Fruit fly (Drosophila melanogaster) whole organism, embryonic: ENCODE measurements around the gene CG9150.

Experiments used
- ATbp ChIP-seq: fragments of 200-800 bp; sonication (Bioruptor generic); optimal IDR thresholded peaks from 2 replicates; lab custom pipeline; 2017; ENCODE audit warnings: missing biosample characterization, mild to moderate bottlenecking, missing genetic modification characterization, missing genetic modification reagents
- Adf1 ChIP-seq: fragments of 200-800 bp; sonication (Bioruptor generic); IDR thresholded peaks from 2 replicates; pipeline ENCODE4 v1.3.6; 2022; ENCODE audit warnings: missing biosample characterization, missing genetic modification characterization
- Aef1 ChIP-seq: fragments of 200-800 bp; sonication (Bioruptor generic); IDR thresholded peaks from 3 replicates; pipeline ENCODE4 v1.3.6; 2022; ENCODE audit warnings: missing biosample characterization, missing genetic modification characterization
- Bgb ChIP-seq: fragments of 200-800 bp; sonication (Bioruptor generic); IDR thresholded peaks from 2 replicates; pipeline ENCODE4 v1.3.6; 2022; ENCODE audit warnings: missing biosample characterization, missing genetic modification characterization; ENCODE audit not compliant: partially characterized antibody
- CG10267 ChIP-seq: fragments of 200-800 bp; sonication (Bioruptor generic); optimal IDR thresholded peaks from 2 replicates; lab custom pipeline; 2018; ENCODE audit warnings: missing biosample characterization, mild to moderate bottlenecking, missing genetic modification characterization, moderate library complexity
- CG11456 ChIP-seq: fragments of 200-800 bp; sonication (Bioruptor generic); IDR thresholded peaks from 3 replicates; pipeline ENCODE4 v1.3.6; 2022; ENCODE audit warnings: missing biosample characterization, missing genetic modification characterization
- CG12942 ChIP-seq: fragments of 200-800 bp; sonication (Bioruptor generic); optimal IDR thresholded peaks from 3 replicates; lab custom pipeline; 2016; ENCODE audit warnings: missing biosample characterization, missing genetic modification characterization
- CG13624 ChIP-seq: fragments of 200-800 bp; sonication (Bioruptor generic); optimal IDR thresholded peaks from 2 replicates; lab custom pipeline; 2016; ENCODE audit warnings: missing biosample characterization, missing genetic modification characterization
- CG14050 ChIP-seq: fragments of 200-800 bp; sonication (Bioruptor generic); IDR thresholded peaks from 3 replicates; pipeline ENCODE4 v1.3.6; 2022; ENCODE audit warnings: missing biosample characterization, missing genetic modification characterization
- CG14441 ChIP-seq: fragments of 200-800 bp; sonication (Bioruptor generic); IDR thresholded peaks from 2 replicates; pipeline ENCODE4 v1.3.6; 2022; ENCODE audit warnings: missing biosample characterization, missing genetic modification characterization
- CG2889 ChIP-seq: fragments of 200-800 bp; sonication (Bioruptor generic); IDR thresholded peaks from 3 replicates; pipeline ENCODE4 v1.3.6; 2022; ENCODE audit warnings: missing biosample characterization, missing genetic modification characterization
- CG3065 ChIP-seq: fragments of 200-800 bp; sonication (Bioruptor generic); optimal IDR thresholded peaks from 2 replicates; lab custom pipeline; 2016; ENCODE audit warnings: missing biosample characterization, missing genetic modification characterization
- CG32532 ChIP-seq: fragments of 200-800 bp; sonication (Bioruptor generic); IDR thresholded peaks from 2 replicates; pipeline ENCODE4 v1.3.6; 2022; ENCODE audit warnings: missing biosample characterization, missing genetic modification characterization
- CG3281 ChIP-seq: fragments of 200-800 bp; sonication (Bioruptor generic); optimal IDR thresholded peaks from 3 replicates; lab custom pipeline; 2017; ENCODE audit warnings: missing biosample characterization, mild to moderate bottlenecking, missing genetic modification characterization
- CG33557 ChIP-seq: fragments of 200-800 bp; sonication (Bioruptor generic); optimal IDR thresholded peaks from 2 replicates; lab custom pipeline; 2019; ENCODE audit warnings: missing biosample characterization, mild to moderate bottlenecking, missing genetic modification characterization, moderate library complexity
- CG34224 ChIP-seq: fragments of 200-800 bp; sonication (Bioruptor generic); IDR thresholded peaks from 3 replicates; pipeline ENCODE4 v1.3.6; 2022; ENCODE audit warnings: missing biosample characterization, missing genetic modification characterization; ENCODE audit not compliant: partially characterized antibody
- CG4328 ChIP-seq: fragments of 200-800 bp; sonication (Bioruptor generic); optimal IDR thresholded peaks from 3 replicates; lab custom pipeline; 2017; ENCODE audit warnings: missing biosample characterization, missing genetic modification reagents, missing genetic modification characterization
- CG4404 ChIP-seq: fragments of 200-800 bp; sonication (Bioruptor generic); IDR thresholded peaks from 2 replicates; pipeline ENCODE4 v1.3.6; 2022; ENCODE audit warnings: missing biosample characterization, missing genetic modification characterization
- CG7928 ChIP-seq: fragments of 200-800 bp; sonication (Bioruptor generic); optimal IDR thresholded peaks from 2 replicates; lab custom pipeline; 2017; ENCODE audit warnings: missing biosample characterization, mild to moderate bottlenecking, missing genetic modification characterization
- CG8388 ChIP-seq: fragments of 200-800 bp; sonication (Bioruptor generic); optimal IDR thresholded peaks from 2 replicates; lab custom pipeline; 2019; ENCODE audit warnings: missing biosample characterization, mild to moderate bottlenecking, missing genetic modification characterization, moderate library complexity
- CG9932 ChIP-seq: fragments of 200-800 bp; sonication (Bioruptor generic); IDR thresholded peaks from 2 replicates; pipeline ENCODE4 v1.3.6; 2022; ENCODE audit warnings: missing biosample characterization, missing genetic modification characterization
- Dbx ChIP-seq: fragments of 200-800 bp; sonication (Bioruptor generic); IDR thresholded peaks from 3 replicates; pipeline ENCODE4 v1.3.6; 2022; ENCODE audit warnings: missing biosample characterization, missing genetic modification characterization
- Dip3 ChIP-seq: fragments of 200-800 bp; sonication (Bioruptor generic); optimal IDR thresholded peaks from 3 replicates; lab custom pipeline; 2016; ENCODE audit warnings: missing biosample characterization, missing genetic modification characterization
- Dp ChIP-seq: fragments of 200-800 bp; sonication (Bioruptor generic); optimal IDR thresholded peaks from 2 replicates; lab custom pipeline; 2018; ENCODE audit warnings: missing biosample characterization, mild to moderate bottlenecking, missing genetic modification characterization, moderate library complexity
- ERR ChIP-seq: fragments of 200-800 bp; sonication (Bioruptor generic); optimal IDR thresholded peaks from 2 replicates; lab custom pipeline; 2016; ENCODE audit warnings: missing biosample characterization, missing genetic modification characterization
- Fer3 ChIP-seq: fragments of 200-800 bp; sonication (Bioruptor generic); optimal IDR thresholded peaks from 2 replicates; lab custom pipeline; 2018; ENCODE audit warnings: missing biosample characterization, mild to moderate bottlenecking, missing genetic modification characterization, moderate library complexity
- HHEX ChIP-seq: fragments of 200-800 bp; sonication (Bioruptor generic); optimal IDR thresholded peaks from 3 replicates; lab custom pipeline; 2017; ENCODE audit warnings: missing biosample characterization, mild to moderate bottlenecking, missing genetic modification characterization, missing genetic modification reagents
- HmgZ ChIP-seq: fragments of 200-800 bp; sonication (Bioruptor generic); optimal IDR thresholded peaks from 2 replicates; lab custom pipeline; 2018; ENCODE audit warnings: missing biosample characterization, mild to moderate bottlenecking, missing genetic modification characterization
- Hr3 ChIP-seq: fragments of 200-800 bp; sonication (Bioruptor generic); optimal IDR thresholded peaks from 3 replicates; lab custom pipeline; 2016; ENCODE audit warnings: missing biosample characterization, missing genetic modification characterization
- Hr39 ChIP-seq: fragments of >200 bp; optimal IDR thresholded peaks from 2 replicates; lab custom pipeline; 2017
- MESR4 ChIP-seq: fragments of 200-800 bp; sonication (Bioruptor generic); optimal IDR thresholded peaks from 2 replicates; lab custom pipeline; 2018; ENCODE audit warnings: missing biosample characterization, mild to moderate bottlenecking, missing genetic modification characterization, moderate library complexity
- Max ChIP-seq: fragments of 200-800 bp; sonication (Bioruptor generic); optimal IDR thresholded peaks from 2 replicates; lab custom pipeline; 2016; ENCODE audit warnings: missing biosample characterization, mild to moderate bottlenecking, missing genetic modification characterization
- NC2α ChIP-seq: fragments of 200-800 bp; sonication (Bioruptor generic); optimal IDR thresholded peaks from 2 replicates; lab custom pipeline; 2016; ENCODE audit warnings: missing biosample characterization, missing genetic modification characterization
- NK7.1 ChIP-seq: fragments of 200-800 bp; sonication (Bioruptor generic); optimal IDR thresholded peaks from 3 replicates; lab custom pipeline; 2016; ENCODE audit warnings: missing biosample characterization, missing genetic modification characterization
- Neu2 ChIP-seq: fragments of 200-800 bp; sonication (Bioruptor generic); optimal IDR thresholded peaks from 3 replicates; lab custom pipeline; 2016; ENCODE audit warnings: missing biosample characterization, missing genetic modification characterization, borderline replicate concordance
- Pdp1 ChIP-seq, 2 experiments: fragments of 200-800 bp; sonication (Bioruptor generic); optimal IDR thresholded peaks; 3 replicates each; lab custom pipeline; 2016; ENCODE audit warnings: missing biosample characterization in 2 of 2, missing genetic modification characterization in 2 of 2, mild to moderate bottlenecking in 1 of 2, moderate library complexity in 1 of 2
- al ChIP-seq: fragments of 200-800 bp; sonication (Bioruptor generic); IDR thresholded peaks from 2 replicates; pipeline ENCODE4 v1.3.6; 2022; ENCODE audit warnings: missing biosample characterization, missing genetic modification characterization
- amos ChIP-seq: fragments of 200-800 bp; sonication (Bioruptor generic); IDR thresholded peaks from 2 replicates; pipeline ENCODE4 v1.3.6; 2022; ENCODE audit warnings: missing biosample characterization, missing genetic modification characterization; ENCODE audit not compliant: partially characterized antibody
- bigmax ChIP-seq: fragments of 200-800 bp; sonication (Bioruptor generic); optimal IDR thresholded peaks from 2 replicates; lab custom pipeline; 2018; ENCODE audit warnings: missing biosample characterization, mild to moderate bottlenecking, missing genetic modification characterization
- danr ChIP-seq: fragments of 200-800 bp; sonication (Bioruptor generic); IDR thresholded peaks from 2 replicates; pipeline ENCODE4 v1.3.6; 2022; ENCODE audit warnings: missing biosample characterization, missing genetic modification characterization
- dpn ChIP-seq, 2 experiments: fragments of 200-800 bp; sonication (Bioruptor generic); optimal IDR thresholded peaks; 3 replicates each; lab custom pipeline; 2016; ENCODE audit warnings: missing biosample characterization in 2 of 2, missing genetic modification characterization in 2 of 2
- ems ChIP-seq: fragments of 200-800 bp; sonication (Bioruptor generic); optimal IDR thresholded peaks from 3 replicates; lab custom pipeline; 2016; ENCODE audit warnings: missing biosample characterization, missing genetic modification characterization
- esg ChIP-seq: fragments of 200-800 bp; sonication (Bioruptor generic); conservative IDR thresholded peaks from 2 replicates; pipeline ENCODE4 v1.3.6; 2022; ENCODE audit warnings: missing biosample characterization, missing genetic modification characterization
- fu2 ChIP-seq: fragments of 200-800 bp; sonication (Bioruptor generic); optimal IDR thresholded peaks from 2 replicates; lab custom pipeline; 2016; ENCODE audit warnings: missing biosample characterization, missing genetic modification characterization
- grn ChIP-seq: fragments of 200-800 bp; sonication (Bioruptor generic); optimal IDR thresholded peaks from 3 replicates; lab custom pipeline; 2017; ENCODE audit warnings: missing biosample characterization, missing genetic modification characterization
- h ChIP-seq: fragments of >200 bp; optimal IDR thresholded peaks from 2 replicates; lab custom pipeline; 2017
- pb ChIP-seq: fragments of 200-800 bp; sonication (Bioruptor generic); optimal IDR thresholded peaks from 3 replicates; lab custom pipeline; 2016; ENCODE audit warnings: missing biosample characterization, missing genetic modification characterization
- peb ChIP-seq: fragments of 200-800 bp; sonication (Bioruptor generic); IDR thresholded peaks from 2 replicates; pipeline ENCODE4 v1.3.6; 2022; ENCODE audit warnings: missing biosample characterization, missing genetic modification characterization
- sd ChIP-seq: fragments of 200-800 bp; sonication (Bioruptor generic); optimal IDR thresholded peaks from 3 replicates; lab custom pipeline; 2018; ENCODE audit warnings: missing biosample characterization, mild to moderate bottlenecking, missing genetic modification characterization, moderate library complexity
- z ChIP-seq: fragments of 200-800 bp; sonication (Bioruptor generic); IDR thresholded peaks from 3 replicates; pipeline ENCODE4 v1.3.6; 2022; ENCODE audit warnings: missing biosample characterization, missing genetic modification characterization

Gene CG9150

dm6 chr2L:6045972-6046718 is 22.2 kb downstream of the CG9150 start, which contains the start of gene Pfas (continued):
- TF ChIP-seq CG32532 (GFP tag; lab: Robert Waterston, UW) (peak; percentile 77), Dip3 (GFP tag; lab: Kevin White, UChicago) (peak; percentile 61), HmgZ (tag; lab: Kevin White, UChicago) (peak; percentile 87), CG10267 (tag; lab: Kevin White, UChicago) (peak; percentile 76), Dp (GFP tag; lab: Kevin White, UChicago) (peak; percentile 81), NC2α (GFP tag; lab: Kevin White, UChicago) (no peak), z (no peak), ERR (peak; percentile 46), CG14050 (GFP tag; lab: Robert Waterston, UW) (no peak), MESR4 (GFP tag; lab: Kevin White, UChicago) (peak; percentile 25), ATbp (GFP tag; lab: Kevin White, UChicago) (peak; percentile 20), CG4328 (GFP tag; lab: Kevin White, UChicago) (peak; percentile 27), amos (GFP tag; lab: Robert Waterston, UW) (peak; percentile 39; the same call in 1 of the 2 replicates), CG7928 (GFP tag; lab: Kevin White, UChicago) (peak; percentile 10), CG34224 (no peak), pb (peak; percentile 38), grn (no peak), Aef1 (GFP tag; lab: Robert Waterston, UW) (no peak), CG3281 (peak; percentile 73), CG14441 (GFP tag; lab: Robert Waterston, UW) (no peak), Neu2 (GFP tag; lab: Kevin White, UChicago) (no peak), HHEX (peak; percentile 27), h (lab: Kevin White, UChicago) (no peak), esg (GFP tag; lab: Robert Waterston, UW) (no peak), ems (peak; percentile 41), al (0 out of 2 replicates have a peak, but pooled peaks have one; percentile 31), bigmax (no peak), CG33557 (GFP tag; lab: Kevin White, UChicago) (no peak), NK7.1 (GFP tag; lab: Kevin White, UChicago) (peak; percentile 41), fu2 (GFP tag; lab: Kevin White, UChicago) (peak; percentile 64), danr (no peak), Hr39 (lab: Kevin White, UChicago) (no peak), CG8388 (GFP tag; lab: Kevin White, UChicago) (no peak), Fer3 (tag; lab: Kevin White, UChicago) (peak; percentile 53), Bgb (peak; percentile 33; the same call in 1 of the 2 replicates), CG4404 (GFP tag; lab: Robert Waterston, UW) (no peak), Adf1 (GFP tag; lab: Robert Waterston, UW) (0 out of 2 replicates have a peak, but pooled peaks have one; percentile 34), CG13624 (peak; percentile 69), Hr3 (peak; percentile 13), Dbx (GFP tag; lab: Robert Waterston, UW) (0 out of 3 replicates have a peak, but pooled peaks have one; percentile 5), CG3065 (GFP tag; lab: Kevin White, UChicago) (no peak), CG9932 (GFP tag; lab: Robert Waterston, UW) (peak; percentile 68), peb (GFP tag; lab: Robert Waterston, UW) (no peak), CG11456 (GFP tag; lab: Robert Waterston, UW) (0 out of 3 replicates have a peak, but pooled peaks have one; percentile 34), Pdp1 (GFP tag; optimal IDR thresholded peaks at IDR 0.05; lab: Kevin White, UChicago) (peak; percentile 32 to 100), dpn (GFP tag; optimal IDR thresholded peaks at IDR 0.05; lab: Kevin White, UChicago) (peak; percentile 58 to 70), CG2889 (GFP tag; lab: Robert Waterston, UW) (no peak), Max (GFP tag; lab: Kevin White, UChicago) (peak; percentile 33), sd (tag; lab: Kevin White, UChicago) (peak; percentile 90), CG12942 (GFP tag; lab: Kevin White, UChicago) (peak; percentile 36)
